Worm (Caenorhabditis elegans) whole organism, L4 larva: ENCODE data around the gene F47G3.4.

ENCODE experiments used
- F44E2.7 ChIP-seq: fragments of 200-800 bp; sonication (Bioruptor generic); IDR thresholded peaks from 2 replicates; pipeline ENCODE4 v2.1.2; 2022; ENCODE audit warnings: missing genetic modification characterization, missing compliant biosample characterization
- R02D3.7 ChIP-seq: fragments of 150-350 bp; sonication (generic microtip); optimal IDR thresholded peaks from 3 replicates; lab custom pipeline; 2014; ENCODE audit warnings: missing biosample characterization, missing genetic modification characterization
- aha-1 ChIP-seq: fragments of 150-350 bp; peaks from one replicate; lab custom pipeline; 2014; ENCODE audit warnings: missing biosample characterization, missing genetic modification characterization
- cey-2 ChIP-seq: sonication (generic microtip); optimal IDR thresholded peaks from 3 replicates; lab custom pipeline; 2017; ENCODE audit warnings: missing genetic modification characterization, mild to moderate bottlenecking, missing compliant biosample characterization, antibody characterized with exemption, borderline replicate concordance; ENCODE audit not compliant: insufficient read depth
- daf-16 ChIP-seq, 3 experiments: sonication (generic microtip); optimal IDR thresholded peaks; 2 replicates each; lab custom pipeline; 2016 to 2017; ENCODE audit warnings: missing genetic modification characterization in 3 of 3, missing genetic modification reagents in 3 of 3, mild to moderate bottlenecking in 2 of 3, missing compliant biosample characterization in 2 of 3, missing biosample characterization in 1 of 3, moderate library complexity in 1 of 3
- dmd-6 ChIP-seq: fragments of 200-800 bp; sonication (Bioruptor generic); IDR thresholded peaks from 2 replicates; pipeline ENCODE4 v1.3.6; 2022; ENCODE audit warnings: missing genetic modification reagents, missing genetic modification characterization, missing compliant biosample characterization
- duxl-1 ChIP-seq: sonication (generic microtip); optimal IDR thresholded peaks from 2 replicates; lab custom pipeline; 2016; ENCODE audit warnings: mild to moderate bottlenecking, missing genetic modification characterization, moderate library complexity, missing compliant biosample characterization; ENCODE audit not compliant: poor library complexity
- fkh-10 ChIP-seq: fragments of 150-350 bp; optimal IDR thresholded peaks from 2 replicates; lab custom pipeline; 2014; ENCODE audit warnings: missing biosample characterization, missing genetic modification reagents, missing genetic modification characterization
- hlh-11 ChIP-seq: fragments of 200-800 bp; sonication (Bioruptor generic); optimal IDR thresholded peaks from 2 replicates; lab custom pipeline; 2018; ENCODE audit warnings: mild to moderate bottlenecking, missing genetic modification characterization, missing compliant biosample characterization
- hlh-30 ChIP-seq: sonication (generic microtip); optimal IDR thresholded peaks from 2 replicates; lab custom pipeline; 2017; ENCODE audit warnings: antibody characterized with exemption, mild to moderate bottlenecking, missing genetic modification characterization, missing compliant biosample characterization; ENCODE audit not compliant: insufficient read depth
- lin-39 ChIP-seq: fragments of 150-350 bp; optimal IDR thresholded peaks from 2 replicates; lab custom pipeline; 2014; ENCODE audit warnings: missing biosample characterization, missing genetic modification reagents, missing genetic modification characterization
- lir-3 ChIP-seq: sonication (generic microtip); optimal IDR thresholded peaks from 2 replicates; lab custom pipeline; 2016; ENCODE audit warnings: mild to moderate bottlenecking, missing genetic modification characterization, missing compliant biosample characterization
- nhr-11 ChIP-seq: fragments of 150-350 bp; optimal IDR thresholded peaks from 2 replicates; lab custom pipeline; 2014; ENCODE audit warnings: missing biosample characterization, missing genetic modification characterization
- nhr-111 ChIP-seq: fragments of 200-800 bp; sonication (Bioruptor generic); optimal IDR thresholded peaks from 2 replicates; lab custom pipeline; 2018; ENCODE audit warnings: mild to moderate bottlenecking, missing genetic modification characterization, missing compliant biosample characterization
- nhr-28 ChIP-seq: fragments of 150-350 bp; optimal IDR thresholded peaks from 2 replicates; lab custom pipeline; 2014; ENCODE audit warnings: missing biosample characterization, missing genetic modification characterization
- nhr-41 ChIP-seq: fragments of 200-800 bp; sonication (Bioruptor generic); IDR thresholded peaks from 2 replicates; pipeline ENCODE4 v1.3.6; 2022; ENCODE audit warnings: missing genetic modification reagents, missing genetic modification characterization, missing compliant biosample characterization
- nhr-48 ChIP-seq: sonication (generic microtip); optimal IDR thresholded peaks from 2 replicates; lab custom pipeline; 2016; ENCODE audit warnings: mild to moderate bottlenecking, missing genetic modification characterization, missing compliant biosample characterization
- php-3 ChIP-seq: fragments of 200-800 bp; sonication (Bioruptor generic); IDR thresholded peaks from 2 replicates; pipeline ENCODE4 v1.3.6; 2022; ENCODE audit warnings: missing genetic modification reagents, missing genetic modification characterization, missing compliant biosample characterization
- set-16 ChIP-seq: fragments of 200-800 bp; sonication (Bioruptor generic); IDR thresholded peaks from 2 replicates; pipeline ENCODE4 v1.3.6; 2022; ENCODE audit warnings: missing genetic modification reagents, missing genetic modification characterization, missing compliant biosample characterization
- tra-1 ChIP-seq: fragments of 200-800 bp; sonication (Bioruptor generic); IDR thresholded peaks from 2 replicates; pipeline ENCODE4 v1.3.6; 2022; ENCODE audit warnings: missing genetic modification reagents, missing genetic modification characterization, missing compliant biosample characterization
- unc-62 ChIP-seq, 3 experiments: fragments of 150-350 bp in 1 of 3; sonication (generic microtip); optimal IDR thresholded peaks in 2 of 3; peaks in 1 of 3; 1 replicate in 1 of 3; 2 replicates in 2 of 3; lab custom pipeline; 2014 to 2017; ENCODE audit warnings: missing biosample characterization in 3 of 3, missing genetic modification characterization in 3 of 3, missing genetic modification reagents in 3 of 3, missing genotype in 1 of 3
- vab-7 ChIP-seq: fragments of 200-800 bp; sonication (Bioruptor generic); IDR thresholded peaks from 2 replicates; pipeline ENCODE4 v1.3.6; 2022; ENCODE audit warnings: missing genetic modification reagents, missing genetic modification characterization, missing compliant biosample characterization
- zfp-2 ChIP-seq: sonication (generic microtip); optimal IDR thresholded peaks from 2 replicates; lab custom pipeline; 2016; ENCODE audit warnings: mild to moderate bottlenecking, missing genetic modification characterization, missing compliant biosample characterization
- zfp-3 ChIP-seq: fragments of 200-800 bp; sonication (Bioruptor generic); conservative IDR thresholded peaks from 2 replicates; pipeline ENCODE4 v1.3.6; 2022; ENCODE audit warnings: missing genetic modification reagents, missing genetic modification characterization, missing compliant biosample characterization
- zip-2 ChIP-seq: fragments of 150-350 bp; optimal IDR thresholded peaks from 2 replicates; lab custom pipeline; 2014; ENCODE audit warnings: missing biosample characterization, missing genetic modification characterization
- ztf-7 ChIP-seq: fragments of 150-350 bp; optimal IDR thresholded peaks from 2 replicates; lab custom pipeline; 2014; ENCODE audit warnings: missing biosample characterization, missing genetic modification characterization

F47G3.4 gene

DNA sequence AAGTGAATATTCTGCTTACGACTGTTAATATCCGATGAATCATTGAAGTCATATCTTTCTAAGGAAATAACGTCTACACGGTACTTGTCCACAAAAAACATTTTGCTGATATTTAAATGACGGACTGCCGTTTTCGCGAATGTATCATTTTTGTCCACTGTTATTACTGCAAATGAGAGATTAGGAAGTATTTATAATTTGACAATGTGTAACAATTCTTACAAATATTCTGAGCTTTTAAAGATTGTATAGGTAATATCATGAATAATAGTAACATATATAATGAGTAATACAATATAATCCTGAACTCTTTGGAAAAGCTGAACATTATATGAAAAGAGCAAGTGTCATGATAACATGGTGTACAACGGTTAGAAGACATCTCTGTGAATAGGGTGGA lies 38.4 kb downstream of the F47G3.4 start, which contains the start of gene glr-7:
Gene glr-7 (minus strand): TSS at position 101 of the 400 bp plus-strand sequence.
- no peak for TF ChIP-seq F44E2.7 (GFP tag; lab: Robert Waterston, UW)
- no peak for TF ChIP-seq lir-3 (tag; lab: Kevin White, UChicago)
- no peak for TF ChIP-seq nhr-48 (tag; lab: Kevin White, UChicago)

DNA sequence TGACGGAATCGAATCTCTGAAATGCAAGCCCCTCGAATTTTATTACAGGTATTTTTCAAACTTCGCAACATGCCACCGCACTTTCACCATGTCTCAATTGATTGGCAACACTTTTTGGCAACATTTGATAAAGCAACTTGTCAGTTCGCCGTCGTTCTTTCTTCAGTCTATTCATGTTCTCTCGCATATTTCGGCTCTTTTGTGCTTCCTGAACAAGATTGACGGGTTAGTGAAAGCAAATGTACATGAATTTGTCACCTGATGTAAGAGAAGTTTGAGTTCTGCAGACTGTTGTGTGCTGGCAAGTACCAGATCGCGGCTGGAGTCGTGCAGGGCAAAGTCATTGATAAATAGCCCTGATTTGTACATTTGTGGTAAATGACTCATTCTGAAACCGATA lies 40.7 kb downstream of the F47G3.4 start:
- TF ChIP-seq vab-7 (GFP tag; lab: Robert Waterston, UW) (no peak), aha-1 (tag; lab: Kevin White, UChicago) (peak; percentile 16), tra-1 (peak; percentile 90), hlh-11 (tag; lab: Kevin White, UChicago) (peak; percentile 60), daf-16 (GFP tag; optimal IDR thresholded peaks at IDR 0.05; lab: Kevin White, UChicago) (peak in 1 of 2 experiments; percentile 38), daf-16 (tag; optimal IDR thresholded peaks at IDR 0.05; lab: Kevin White, UChicago) (no peak), zfp-2 (tag; lab: Kevin White, UChicago) (no peak), nhr-48 (tag; lab: Kevin White, UChicago) (peak; percentile 60), dmd-6 (GFP tag; lab: Robert Waterston, UW) (peak; percentile 96), php-3 (peak; percentile 11; the same call in 1 of the 2 replicates)

DNA sequence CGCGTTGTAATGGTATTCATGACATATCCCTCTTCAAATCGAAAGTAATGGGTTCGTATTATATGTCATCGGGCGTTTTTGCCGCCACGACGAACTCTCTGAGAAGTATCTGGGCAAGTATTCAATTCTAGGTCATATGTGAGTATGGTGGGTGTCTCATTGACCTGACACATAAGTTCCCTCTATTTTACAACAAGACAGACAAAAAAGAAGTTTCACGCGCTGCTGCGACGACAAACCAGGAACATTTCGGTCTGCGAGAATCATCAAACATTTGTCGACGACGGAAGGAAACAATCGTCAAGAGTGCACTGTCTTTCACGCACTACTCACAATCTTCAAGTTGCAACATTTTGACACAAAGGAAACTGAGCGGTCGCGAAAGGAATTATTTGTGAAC lies 43.9 kb downstream of the F47G3.4 start:
- TF ChIP-seq dmd-6 (GFP tag; lab: Robert Waterston, UW) (peak; percentile 32), unc-62 (GFP tag; optimal IDR thresholded peaks at IDR 0.05 in 1 of 2; lab: Kevin White, UChicago) (peak in 1 of 2 experiments; percentile 92), unc-62 (tag; optimal IDR thresholded peaks at IDR 0.05; lab: Kevin White, UChicago) (no peak), R02D3.7 (no peak), nhr-28 (tag; lab: Kevin White, UChicago) (peak; percentile 2), hlh-30 (tag; lab: Kevin White, UChicago) (peak; percentile 6), cey-2 (tag; lab: Kevin White, UChicago) (no peak), zip-2 (no peak)

DNA sequence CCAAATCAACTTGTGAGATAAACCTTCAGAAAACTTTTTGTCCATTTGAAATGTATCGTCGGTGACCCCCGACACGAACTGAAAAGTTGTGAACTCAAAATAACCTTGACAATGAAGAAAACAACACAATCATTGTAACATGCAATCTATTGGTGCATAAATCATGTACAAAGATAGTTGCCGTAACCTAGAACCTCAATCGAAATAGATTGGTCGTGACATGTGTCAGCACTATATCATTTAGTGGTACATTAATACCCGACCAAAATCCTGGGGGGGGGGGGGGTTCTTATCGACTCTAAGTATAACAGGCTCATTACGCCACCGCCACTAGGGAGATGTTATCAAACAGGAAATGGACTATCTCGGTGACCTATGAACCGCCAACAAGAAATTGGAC lies 45.5 kb downstream of the F47G3.4 start:
- TF ChIP-seq lin-39 (tag; lab: Kevin White, UChicago) = no peak

DNA sequence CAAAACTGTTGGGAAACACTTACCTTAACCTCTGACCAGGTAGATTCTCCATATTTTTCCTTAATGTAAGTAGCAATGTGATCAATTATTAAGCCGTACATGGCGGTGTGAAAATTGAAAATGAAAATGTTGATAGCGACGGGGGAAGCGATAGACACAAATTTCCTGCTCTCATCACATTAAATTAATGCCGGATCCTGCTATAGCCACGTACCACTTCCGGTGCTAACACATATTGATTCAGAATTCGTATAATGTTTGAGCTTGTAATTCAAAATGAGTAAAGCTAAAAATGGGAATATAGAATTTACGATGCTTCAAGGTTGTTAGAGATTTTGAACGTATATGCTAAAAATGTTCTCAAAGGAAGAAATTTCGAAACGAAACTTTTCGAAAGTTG lies 46.0 kb downstream of the F47G3.4 start, which contains the start of gene gcy-31:
Gene gcy-31 (minus strand): TSS at position 101 of the 400 bp plus-strand sequence.
- TF ChIP-seq fkh-10 (GFP tag; lab: Kevin White, UChicago) (no peak), nhr-41 (GFP tag; lab: Robert Waterston, UW) (no peak), tra-1 (no peak), aha-1 (tag; lab: Kevin White, UChicago) (peak; percentile 63), zfp-3 (no peak), ztf-7 (no peak), unc-62 (GFP tag; optimal IDR thresholded peaks at IDR 0.05 in 1 of 2; lab: Kevin White, UChicago) (no peak), unc-62 (tag; optimal IDR thresholded peaks at IDR 0.05; lab: Kevin White, UChicago) (no peak)

DNA sequence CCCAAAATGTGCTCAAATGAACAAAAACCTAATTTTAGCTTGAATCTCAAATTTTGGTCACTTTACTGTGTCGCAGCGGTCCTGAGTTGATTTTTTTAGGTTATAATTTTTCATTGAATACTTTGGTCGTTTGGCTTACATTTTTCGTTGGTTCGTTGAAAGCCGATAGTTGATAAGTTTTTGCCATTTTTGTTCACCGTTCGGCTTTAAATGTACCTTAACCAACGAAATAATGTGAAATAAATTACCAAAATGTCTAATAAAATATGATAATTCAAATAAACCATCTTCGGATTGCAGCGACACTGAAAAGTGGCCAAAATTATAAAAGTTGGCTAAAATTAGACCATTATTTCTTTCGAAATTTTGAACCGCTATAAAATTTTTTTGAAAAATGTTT lies 48.9 kb downstream of the F47G3.4 start:
- TF ChIP-seq duxl-1 (tag; lab: Kevin White, UChicago) (no peak), unc-62 (GFP tag; optimal IDR thresholded peaks at IDR 0.05 in 1 of 2; lab: Kevin White, UChicago) (peak in 1 of 2 experiments; percentile 94), unc-62 (tag; optimal IDR thresholded peaks at IDR 0.05; lab: Kevin White, UChicago) (no peak), nhr-11 (no peak), nhr-111 (no peak), set-16 (no peak)
